Fruit fly (Drosophila melanogaster) whole organism, wandering third instar larva: ENCODE measurements around the gene CG4313.

ENCODE experiments used
- Abd-B ChIP-seq: fragments of >200 bp; optimal IDR thresholded peaks from 2 replicates; lab custom pipeline; 2017; ENCODE audit warnings: missing biosample characterization, missing genetic modification characterization
- CG32264 ChIP-seq: fragments of 200-800 bp; sonication (Bioruptor generic); optimal IDR thresholded peaks from 2 replicates; lab custom pipeline; 2016; ENCODE audit warnings: missing biosample characterization, missing genetic modification characterization
- CG9705 ChIP-seq: fragments of 200-800 bp; sonication (Bioruptor generic); optimal IDR thresholded peaks from 2 replicates; lab custom pipeline; 2018; ENCODE audit warnings: missing biosample characterization, mild to moderate bottlenecking, missing genetic modification characterization
- CrebA ChIP-seq: fragments of 200-800 bp; sonication (Bioruptor generic); optimal IDR thresholded peaks from 2 replicates; lab custom pipeline; 2016; ENCODE audit warnings: missing biosample characterization, mild to moderate bottlenecking, missing genetic modification characterization, borderline replicate concordance
- Dfd ChIP-seq: fragments of >200 bp; optimal IDR thresholded peaks from 2 replicates; lab custom pipeline; 2017; ENCODE audit warnings: missing biosample characterization, missing genetic modification characterization
- Dif ChIP-seq: fragments of 200-275, 200-300 bp; sonication (Bioruptor generic); optimal IDR thresholded peaks from 2 replicates; lab custom pipeline; 2018; ENCODE audit warnings: missing biosample characterization, missing genetic modification characterization; ENCODE audit not compliant: partially characterized antibody
- GATAd ChIP-seq: sonication (Bioruptor generic); optimal IDR thresholded peaks from 2 replicates; lab custom pipeline; 2016; ENCODE audit warnings: missing biosample characterization, missing genetic modification characterization
- HLH106 ChIP-seq: fragments of 200-800 bp; optimal IDR thresholded peaks from 3 replicates; lab custom pipeline; 2019; ENCODE audit warnings: missing biosample characterization, mild to moderate bottlenecking, missing genetic modification characterization, moderate library complexity
- Hnf4 ChIP-seq: fragments of 200-800 bp; sonication (Bioruptor generic); optimal IDR thresholded peaks from 2 replicates; lab custom pipeline; 2016; ENCODE audit warnings: missing biosample characterization, mild to moderate bottlenecking, missing genetic modification characterization
- Hr78 ChIP-seq: fragments of >200 bp; optimal IDR thresholded peaks from 2 replicates; lab custom pipeline; 2017; ENCODE audit warnings: missing biosample characterization, missing genetic modification characterization
- Hr83 ChIP-seq: fragments of 200-300 bp; sonication (Bioruptor generic); optimal IDR thresholded peaks from 2 replicates; lab custom pipeline; 2016; ENCODE audit warnings: missing biosample characterization, mild to moderate bottlenecking, missing genetic modification characterization, moderate library complexity; ENCODE audit not compliant: poor library complexity, severe bottlenecking
- Jra ChIP-seq: sonication (Bioruptor generic); optimal IDR thresholded peaks from 2 replicates; lab custom pipeline; 2016; ENCODE audit warnings: missing biosample characterization, missing genetic modification characterization
- Mio ChIP-seq: sonication (Bioruptor generic); optimal IDR thresholded peaks from 2 replicates; lab custom pipeline; 2016; ENCODE audit warnings: missing biosample characterization, missing genetic modification characterization
- Myc ChIP-seq: fragments of >200 bp; optimal IDR thresholded peaks from 2 replicates; lab custom pipeline; 2017
- N ChIP-seq: fragments of >200 bp; optimal IDR thresholded peaks from 2 replicates; lab custom pipeline; 2018; ENCODE audit warnings: missing biosample characterization, missing external identifiers, missing genetic modification characterization
- OdsH ChIP-seq: fragments of 200-800 bp; sonication (Bioruptor generic); optimal IDR thresholded peaks from 2 replicates; lab custom pipeline; 2016; ENCODE audit warnings: missing biosample characterization, mild to moderate bottlenecking, missing genetic modification characterization
- Rel ChIP-seq, 2 experiments: fragments of 200-800 bp; sonication (Bioruptor generic) in 1 of 2; optimal IDR thresholded peaks; 2 replicates in 1 of 2; 3 replicates in 1 of 2; lab custom pipeline; 2016 to 2019; ENCODE audit warnings: mild to moderate bottlenecking in 2 of 2, missing biosample characterization in 2 of 2, missing genetic modification characterization in 2 of 2, moderate library complexity in 1 of 2
- Sp1 ChIP-seq: fragments of 200-800 bp; sonication (Bioruptor generic); optimal IDR thresholded peaks from 3 replicates; lab custom pipeline; 2019; ENCODE audit warnings: missing biosample characterization, mild to moderate bottlenecking, missing genetic modification characterization, moderate library complexity
- Vsx2 ChIP-seq: fragments of 200-300, 225-300 bp; sonication (Bioruptor generic); optimal IDR thresholded peaks from 2 replicates; lab custom pipeline; 2018; ENCODE audit warnings: missing biosample characterization, missing genetic modification characterization; ENCODE audit not compliant: partially characterized antibody
- br ChIP-seq: fragments of 200-800 bp; sonication (Bioruptor generic); optimal IDR thresholded peaks from 2 replicates; lab custom pipeline; 2016; ENCODE audit warnings: missing biosample characterization, missing genetic modification characterization
- dmrt93B ChIP-seq: fragments of 200-800 bp; sonication (Bioruptor generic); optimal IDR thresholded peaks from 2 replicates; lab custom pipeline; 2018; ENCODE audit warnings: missing biosample characterization, mild to moderate bottlenecking, missing genetic modification characterization
- ey ChIP-seq: fragments of 200-800 bp; sonication (Bioruptor generic); optimal IDR thresholded peaks from 2 replicates; lab custom pipeline; 2016; ENCODE audit warnings: missing biosample characterization, missing genetic modification characterization
- foxo ChIP-seq, 2 experiments: fragments of 200-800 bp; sonication (Bioruptor generic); optimal IDR thresholded peaks; 2 replicates in 1 of 2; 3 replicates in 1 of 2; lab custom pipeline; 2016 to 2017; ENCODE audit warnings: missing biosample characterization in 2 of 2, missing genetic modification characterization in 2 of 2
- fru ChIP-seq: fragments of 200-800 bp; sonication (Bioruptor generic); optimal IDR thresholded peaks from 3 replicates; lab custom pipeline; 2016; ENCODE audit warnings: missing biosample characterization, mild to moderate bottlenecking, missing genetic modification characterization
- h ChIP-seq: fragments of 200-800 bp; sonication (Bioruptor generic); optimal IDR thresholded peaks from 3 replicates; lab custom pipeline; 2016; ENCODE audit warnings: missing biosample characterization, mild to moderate bottlenecking, missing genetic modification characterization
- jim ChIP-seq: fragments of 175-275, 200-325 bp; sonication (Bioruptor generic); optimal IDR thresholded peaks from 2 replicates; lab custom pipeline; 2016; ENCODE audit warnings: missing biosample characterization, mild to moderate bottlenecking, missing genetic modification characterization
- lola ChIP-seq: fragments of >200 bp; optimal IDR thresholded peaks from 2 replicates; lab custom pipeline; 2017; ENCODE audit warnings: missing biosample characterization, missing genetic modification characterization
- pan ChIP-seq: fragments of >200 bp; optimal IDR thresholded peaks from 2 replicates; lab custom pipeline; 2017
- psq ChIP-seq: fragments of 200-800 bp; sonication (Bioruptor generic); optimal IDR thresholded peaks from 3 replicates; lab custom pipeline; 2017; ENCODE audit warnings: missing biosample characterization, mild to moderate bottlenecking, missing genetic modification characterization, moderate library complexity
- rgr ChIP-seq: fragments of 200-800 bp; sonication (Bioruptor generic); optimal IDR thresholded peaks from 3 replicates; lab custom pipeline; 2016; ENCODE audit warnings: missing biosample characterization, mild to moderate bottlenecking, missing genetic modification characterization
- sage ChIP-seq: fragments of 200-800 bp; sonication (Bioruptor generic); optimal IDR thresholded peaks from 2 replicates; lab custom pipeline; 2016; ENCODE audit warnings: missing biosample characterization, mild to moderate bottlenecking, missing genetic modification characterization
- sv ChIP-seq: fragments of 200-800 bp; sonication (Bioruptor generic); optimal IDR thresholded peaks from 3 replicates; lab custom pipeline; 2016; ENCODE audit warnings: missing biosample characterization, missing genetic modification characterization
- usp ChIP-seq: fragments of >200 bp; optimal IDR thresholded peaks from 2 replicates; lab custom pipeline; 2017; ENCODE audit warnings: missing biosample characterization, missing genetic modification characterization
- woc ChIP-seq: sonication (Bioruptor generic); optimal IDR thresholded peaks from 2 replicates; lab custom pipeline; 2016; ENCODE audit warnings: missing biosample characterization, mild to moderate bottlenecking, missing genetic modification characterization

CG4313 gene

dm6 chrX:2041312-2041918 lies at the start of gene CG4313:
Gene CG4313 (plus strand): TSS chrX:2041868.
- TF ChIP-seq Dfd (GFP tag; lab: Kevin White, UChicago) (no peak), CG9705 (GFP tag; lab: Kevin White, UChicago) (peak; percentile 64), br (GFP tag; lab: Kevin White, UChicago) (peak; percentile 75), CG32264 (GFP tag; lab: Kevin White, UChicago) (no peak), Myc (peak; percentile 89), Sp1 (peak; percentile 74), h (GFP tag; lab: Kevin White, UChicago) (peak; percentile 81), Rel (GFP tag; optimal IDR thresholded peaks at IDR 0.05; lab: Kevin White, UChicago) (no peak), Rel (tag; optimal IDR thresholded peaks at IDR 0.05; lab: Kevin White, UChicago) (peak; percentile 28), rgr (GFP tag; lab: Kevin White, UChicago) (peak; percentile 67), Hr78 (GFP tag; lab: Kevin White, UChicago) (no peak), lola (GFP tag; lab: Kevin White, UChicago) (no peak), Jra (GFP tag; lab: Kevin White, UChicago) (peak; percentile 76), Abd-B (GFP tag; lab: Kevin White, UChicago) (no peak), OdsH (GFP tag; lab: Kevin White, UChicago) (peak; percentile 67), psq (GFP tag; lab: Kevin White, UChicago) (peak; percentile 60), HLH106 (tag; lab: Kevin White, UChicago) (peak; percentile 80), pan (lab: Kevin White, UChicago) (no peak), sv (GFP tag; lab: Kevin White, UChicago) (peak; percentile 54), fru (GFP tag; lab: Kevin White, UChicago) (peak; percentile 80), jim (no peak), sage (GFP tag; lab: Kevin White, UChicago) (peak; percentile 41), GATAd (GFP tag; lab: Kevin White, UChicago) (peak; percentile 33), Vsx2 (GFP tag; lab: Kevin White, UChicago) (no peak), Hnf4 (GFP tag; lab: Kevin White, UChicago) (peak; percentile 68), dmrt93B (GFP tag; lab: Kevin White, UChicago) (peak; percentile 60), woc (GFP tag; lab: Kevin White, UChicago) (peak; percentile 82), CrebA (GFP tag; lab: Kevin White, UChicago) (no peak), Dif (no peak), N (GFP tag; lab: Kevin White, UChicago) (no peak), Hr83 (GFP tag; lab: Kevin White, UChicago) (no peak), ey (peak; percentile 72), foxo (GFP tag; optimal IDR thresholded peaks at IDR 0.05; lab: Kevin White, UChicago) (peak in 1 of 2 experiments; percentile 81)

dm6 chrX:1994184-1994583 lies 47.5 kb upstream of the CG4313 start:
- TF ChIP-seq lola (GFP tag; lab: Kevin White, UChicago) (no peak), Dfd (GFP tag; lab: Kevin White, UChicago) (peak; percentile 87)
- TF ChIP-seq, all 38 proteins: peak for 1

DNA sequence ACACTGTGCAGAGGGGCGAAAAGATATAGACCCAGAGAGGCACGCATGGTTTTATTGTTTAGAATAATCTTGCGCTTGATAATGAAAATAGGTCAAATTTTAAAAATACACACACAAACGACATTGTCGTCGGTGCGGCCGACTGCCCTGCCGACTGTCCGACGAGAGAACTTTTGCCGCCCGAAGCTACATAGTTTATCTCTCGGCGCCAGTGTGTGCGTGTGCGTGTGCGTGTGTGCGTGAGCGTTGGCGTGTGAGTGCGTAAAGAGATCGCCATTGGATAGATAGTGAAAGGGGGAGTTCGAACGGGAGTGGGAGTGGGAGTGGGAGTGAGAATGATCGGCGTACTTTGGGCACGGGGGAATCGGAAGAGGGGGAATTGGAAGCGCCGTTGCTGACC lies 46.0 kb upstream of the CG4313 start:
- TF ChIP-seq br (GFP tag; lab: Kevin White, UChicago) (no peak), sv (GFP tag; lab: Kevin White, UChicago) (no peak), jim (no peak), CG9705 (GFP tag; lab: Kevin White, UChicago) (no peak), OdsH (GFP tag; lab: Kevin White, UChicago) (no peak), dmrt93B (GFP tag; lab: Kevin White, UChicago) (no peak), lola (GFP tag; lab: Kevin White, UChicago) (no peak), Dif (no peak), ey (no peak), usp (GFP tag; lab: Kevin White, UChicago) (no peak), Rel (GFP tag; optimal IDR thresholded peaks at IDR 0.05; lab: Kevin White, UChicago) (no peak), Rel (tag; optimal IDR thresholded peaks at IDR 0.05; lab: Kevin White, UChicago) (no peak), Mio (GFP tag; lab: Kevin White, UChicago) (no peak), woc (GFP tag; lab: Kevin White, UChicago) (no peak), Hnf4 (GFP tag; lab: Kevin White, UChicago) (no peak), rgr (GFP tag; lab: Kevin White, UChicago) (no peak), Myc (no peak)
